Fruit fly (Drosophila melanogaster): ENCODE measurements around the gene alpha-Man-IIa.
A peak's percentile ranks its signal among the peaks of the same experiment; 100 is the strongest.

Gene alpha-Man-IIa

DNA sequence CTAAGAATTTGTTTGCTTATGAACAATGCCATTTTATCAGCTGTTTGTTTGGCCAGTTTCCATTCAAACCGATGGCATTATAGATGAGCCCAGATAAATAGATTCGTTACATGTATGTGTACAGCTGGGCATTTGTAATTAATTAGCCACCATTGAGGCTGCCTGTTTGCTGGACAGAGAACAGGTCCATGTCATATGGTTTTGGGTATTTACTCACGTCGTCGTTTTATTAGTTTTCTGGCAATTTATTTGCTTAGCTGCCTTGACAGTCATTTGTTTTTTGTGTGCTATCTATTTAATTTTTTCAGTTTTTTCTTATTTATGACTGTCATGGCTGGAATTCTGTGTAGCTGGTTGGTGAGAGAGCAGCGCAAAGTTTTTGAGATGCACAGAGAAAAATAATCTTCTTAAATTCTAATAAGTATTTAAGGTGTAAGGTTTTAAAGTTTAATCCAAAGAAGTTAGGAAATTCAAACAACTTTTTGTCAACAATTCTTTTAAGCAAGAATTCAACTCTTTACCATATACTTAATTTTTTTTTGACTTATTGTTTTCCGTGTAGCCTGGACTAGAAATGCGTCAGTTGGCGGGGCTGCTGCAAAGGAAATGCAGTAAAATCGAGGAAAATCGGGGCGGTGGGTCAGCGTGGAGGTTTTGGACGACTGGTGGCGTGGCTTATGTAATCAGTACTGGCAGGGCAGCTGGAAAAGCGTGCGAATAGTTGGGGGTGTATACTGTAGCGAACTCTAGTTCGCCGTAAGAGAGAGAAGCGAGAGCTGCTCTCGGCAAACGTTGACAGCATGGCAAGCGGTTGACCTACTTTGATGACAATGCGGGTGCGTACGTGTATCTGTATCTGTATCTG lies 22.4 kb downstream of the alpha-Man-IIa start (continued):
- peak; percentile 69 for TF ChIP-seq peb (GFP tag; IDR thresholded peaks at IDR 0.05)
- TF ChIP-seq knrl (GFP tag; IDR thresholded peaks at IDR 0.05; ENCODE audit: partially characterized antibody), result no peak
- TF ChIP-seq ase (GFP tag; IDR thresholded peaks at IDR 0.05), result peak; percentile 89
- TF ChIP-seq CG4730 (GFP tag; IDR thresholded peaks at IDR 0.05), result peak; percentile 77
- TF ChIP-seq Nf-YC (tag; optimal IDR thresholded peaks at IDR 0.05), result peak; percentile 74
- peak; percentile 54 for TF ChIP-seq CG8290 (GFP tag; optimal IDR thresholded peaks at IDR 0.05)
- TF ChIP-seq CG8290 (tag; optimal IDR thresholded peaks at IDR 0.05), result peak in 1 of 2 experiments; percentile 18
- no peak for TF ChIP-seq CG34224 (GFP tag; IDR thresholded peaks at IDR 0.05; ENCODE audit: partially characterized antibody)
- no peak for TF ChIP-seq z (GFP tag; IDR thresholded peaks at IDR 0.05)
- TF ChIP-seq Dip3 (GFP tag; optimal IDR thresholded peaks at IDR 0.05), result peak; percentile 69
- TF ChIP-seq CG7271 (tag; optimal IDR thresholded peaks at IDR 0.05), result peak; percentile 19
- TF ChIP-seq trh (GFP tag; optimal IDR thresholded peaks at IDR 0.05), result peak; percentile 72
- peak in 1 of 2 experiments; percentile 33 for TF ChIP-seq crp (GFP tag; optimal IDR thresholded peaks at IDR 0.05)
- TF ChIP-seq CG33213 (GFP tag; optimal IDR thresholded peaks at IDR 0.05), result peak; percentile 58
- TF ChIP-seq dati (GFP tag; IDR thresholded peaks at IDR 0.05), result peak; percentile 71; the same call in 1 of the 2 replicates
- TF ChIP-seq CG10543 (GFP tag; optimal IDR thresholded peaks at IDR 0.05), result peak; percentile 61
- peak in 1 of 2 experiments; percentile 89 for TF ChIP-seq bsh (GFP tag; optimal IDR thresholded peaks at IDR 0.05)
- TF ChIP-seq CG17612 (GFP tag; IDR thresholded peaks at IDR 0.05), result peak; percentile 57; the same call in 1 of the 2 replicates
- TF ChIP-seq lab (GFP tag; optimal IDR thresholded peaks at IDR 0.05), result peak; percentile 89
- peak; percentile 65 for TF ChIP-seq CG6272 (GFP tag; IDR thresholded peaks at IDR 0.05)
- TF ChIP-seq CG32767 (GFP tag; IDR thresholded peaks at IDR 0.05), result peak; percentile 85; the same call in 1 of the 2 replicates
- peak; percentile 17; the same call in 1 of the 3 replicates for TF ChIP-seq CG11560 (tag; IDR thresholded peaks at IDR 0.05)
- TF ChIP-seq Side (GFP tag; optimal IDR thresholded peaks at IDR 0.05), result peak; percentile 73
- peak; percentile 83 for TF ChIP-seq CG17829 (tag; optimal IDR thresholded peaks at IDR 0.05)
- no peak for TF ChIP-seq CG42726 (GFP tag; IDR thresholded peaks at IDR 0.05; ENCODE audit: partially characterized antibody)
- TF ChIP-seq CG1602 (GFP tag; optimal IDR thresholded peaks at IDR 0.05), result peak; percentile 77
- peak; percentile 48 for TF ChIP-seq CG4617 (GFP tag; optimal IDR thresholded peaks at IDR 0.05; ENCODE audit: borderline replicate concordance)
- TF ChIP-seq grn (GFP tag; optimal IDR thresholded peaks at IDR 0.05), result peak; percentile 35

DNA sequence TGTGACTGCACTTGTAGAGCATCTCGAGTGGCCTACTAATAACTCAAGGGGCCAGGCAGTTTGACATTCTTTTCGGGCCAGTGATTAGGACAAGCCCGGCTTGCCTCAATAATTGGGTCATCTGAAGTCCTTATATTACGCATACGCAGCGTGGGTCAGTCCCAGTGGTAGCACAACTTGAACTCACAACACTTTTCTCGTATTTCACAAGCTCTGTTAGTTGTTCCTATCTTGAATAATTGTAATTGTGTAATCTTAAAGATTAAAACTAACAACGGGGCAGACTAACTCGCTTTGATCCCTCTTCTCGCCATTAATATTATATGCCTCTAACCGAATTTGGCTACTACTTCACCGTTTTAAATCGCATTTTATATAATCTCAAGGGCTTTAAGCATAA lies 23.6 kb downstream of the alpha-Man-IIa start:
- TF ChIP-seq Ets65A (GFP tag) (peak; percentile 78), Mes4 (GFP tag; optimal IDR thresholded peaks at IDR 0.05) (no peak), CG1647 (GFP tag; optimal IDR thresholded peaks at IDR 0.05) (no peak), Bgb (GFP tag; IDR thresholded peaks at IDR 0.05; ENCODE audit: partially characterized antibody) (no peak), CG10321 (GFP tag; IDR thresholded peaks at IDR 0.05) (no peak), croc (GFP tag; conservative IDR thresholded peaks at IDR 0.05) (no peak), bab2 (GFP tag; optimal IDR thresholded peaks at IDR 0.05) (no peak), sens (GFP tag) (peak; percentile 53), CG10654 (GFP tag; optimal IDR thresholded peaks at IDR 0.05) (no peak), CG10565 (GFP tag; optimal IDR thresholded peaks at IDR 0.05) (no peak), sc (optimal IDR thresholded peaks at IDR 0.05) (no peak), sc (GFP tag; optimal IDR thresholded peaks at IDR 0.05) (no peak)
